Fruit fly (Drosophila melanogaster) whole organism, wandering third instar larva: Measurements from ENCODE around the gene CG9512.

ENCODE experiments used
- Abd-B ChIP-seq: fragments of >200 bp; optimal IDR thresholded peaks from 2 replicates; lab custom pipeline; 2017; ENCODE audit warnings: missing biosample characterization, missing genetic modification characterization
- CG32264 ChIP-seq: fragments of 200-800 bp; sonication (Bioruptor generic); optimal IDR thresholded peaks from 2 replicates; lab custom pipeline; 2016; ENCODE audit warnings: missing biosample characterization, missing genetic modification characterization
- CG9705 ChIP-seq: fragments of 200-800 bp; sonication (Bioruptor generic); optimal IDR thresholded peaks from 2 replicates; lab custom pipeline; 2018; ENCODE audit warnings: missing biosample characterization, mild to moderate bottlenecking, missing genetic modification characterization
- CrebA ChIP-seq: fragments of 200-800 bp; sonication (Bioruptor generic); optimal IDR thresholded peaks from 2 replicates; lab custom pipeline; 2016; ENCODE audit warnings: missing biosample characterization, mild to moderate bottlenecking, missing genetic modification characterization, borderline replicate concordance
- Dfd ChIP-seq: fragments of >200 bp; optimal IDR thresholded peaks from 2 replicates; lab custom pipeline; 2017; ENCODE audit warnings: missing biosample characterization, missing genetic modification characterization
- Dif ChIP-seq: fragments of 200-275, 200-300 bp; sonication (Bioruptor generic); optimal IDR thresholded peaks from 2 replicates; lab custom pipeline; 2018; ENCODE audit warnings: missing biosample characterization, missing genetic modification characterization; ENCODE audit not compliant: partially characterized antibody
- GATAd ChIP-seq: sonication (Bioruptor generic); optimal IDR thresholded peaks from 2 replicates; lab custom pipeline; 2016; ENCODE audit warnings: missing biosample characterization, missing genetic modification characterization
- Hnf4 ChIP-seq: fragments of 200-800 bp; sonication (Bioruptor generic); optimal IDR thresholded peaks from 2 replicates; lab custom pipeline; 2016; ENCODE audit warnings: missing biosample characterization, mild to moderate bottlenecking, missing genetic modification characterization
- Hr83 ChIP-seq: fragments of 200-300 bp; sonication (Bioruptor generic); optimal IDR thresholded peaks from 2 replicates; lab custom pipeline; 2016; ENCODE audit warnings: missing biosample characterization, mild to moderate bottlenecking, missing genetic modification characterization, moderate library complexity; ENCODE audit not compliant: poor library complexity, severe bottlenecking
- Jra ChIP-seq: sonication (Bioruptor generic); optimal IDR thresholded peaks from 2 replicates; lab custom pipeline; 2016; ENCODE audit warnings: missing biosample characterization, missing genetic modification characterization
- Mio ChIP-seq: sonication (Bioruptor generic); optimal IDR thresholded peaks from 2 replicates; lab custom pipeline; 2016; ENCODE audit warnings: missing biosample characterization, missing genetic modification characterization
- Myc ChIP-seq: fragments of >200 bp; optimal IDR thresholded peaks from 2 replicates; lab custom pipeline; 2017
- N ChIP-seq: fragments of >200 bp; optimal IDR thresholded peaks from 2 replicates; lab custom pipeline; 2018; ENCODE audit warnings: missing biosample characterization, missing external identifiers, missing genetic modification characterization
- OdsH ChIP-seq: fragments of 200-800 bp; sonication (Bioruptor generic); optimal IDR thresholded peaks from 2 replicates; lab custom pipeline; 2016; ENCODE audit warnings: missing biosample characterization, mild to moderate bottlenecking, missing genetic modification characterization
- Sp1 ChIP-seq: fragments of 200-800 bp; sonication (Bioruptor generic); optimal IDR thresholded peaks from 3 replicates; lab custom pipeline; 2019; ENCODE audit warnings: missing biosample characterization, mild to moderate bottlenecking, missing genetic modification characterization, moderate library complexity
- Vsx2 ChIP-seq: fragments of 200-300, 225-300 bp; sonication (Bioruptor generic); optimal IDR thresholded peaks from 2 replicates; lab custom pipeline; 2018; ENCODE audit warnings: missing biosample characterization, missing genetic modification characterization; ENCODE audit not compliant: partially characterized antibody
- br ChIP-seq: fragments of 200-800 bp; sonication (Bioruptor generic); optimal IDR thresholded peaks from 2 replicates; lab custom pipeline; 2016; ENCODE audit warnings: missing biosample characterization, missing genetic modification characterization
- dl ChIP-seq, 2 experiments: fragments of 175-275, 200-275 bp in 1 of 2; fragments of 200-275 bp in 1 of 2; sonication (Bioruptor generic); optimal IDR thresholded peaks; lab custom pipeline; 2018; ENCODE audit warnings: mild to moderate bottlenecking in 2 of 2, missing biosample characterization in 2 of 2, missing genetic modification characterization in 2 of 2, moderate library complexity in 2 of 2; ENCODE audit not compliant: partially characterized antibody in 2 of 2, insufficient read depth in 1 of 2
- dmrt93B ChIP-seq: fragments of 200-800 bp; sonication (Bioruptor generic); optimal IDR thresholded peaks from 2 replicates; lab custom pipeline; 2018; ENCODE audit warnings: missing biosample characterization, mild to moderate bottlenecking, missing genetic modification characterization
- dsf ChIP-seq: sonication (Bioruptor generic); optimal IDR thresholded peaks from 2 replicates; lab custom pipeline; 2016; ENCODE audit warnings: missing biosample characterization, missing genetic modification characterization, borderline replicate concordance
- ey ChIP-seq: fragments of 200-800 bp; sonication (Bioruptor generic); optimal IDR thresholded peaks from 2 replicates; lab custom pipeline; 2016; ENCODE audit warnings: missing biosample characterization, missing genetic modification characterization
- foxo ChIP-seq, 2 experiments: fragments of 200-800 bp; sonication (Bioruptor generic); optimal IDR thresholded peaks; 2 replicates in 1 of 2; 3 replicates in 1 of 2; lab custom pipeline; 2016 to 2017; ENCODE audit warnings: missing biosample characterization in 2 of 2, missing genetic modification characterization in 2 of 2
- fru ChIP-seq: fragments of 200-800 bp; sonication (Bioruptor generic); optimal IDR thresholded peaks from 3 replicates; lab custom pipeline; 2016; ENCODE audit warnings: missing biosample characterization, mild to moderate bottlenecking, missing genetic modification characterization
- h ChIP-seq: fragments of 200-800 bp; sonication (Bioruptor generic); optimal IDR thresholded peaks from 3 replicates; lab custom pipeline; 2016; ENCODE audit warnings: missing biosample characterization, mild to moderate bottlenecking, missing genetic modification characterization
- jim ChIP-seq: fragments of 175-275, 200-325 bp; sonication (Bioruptor generic); optimal IDR thresholded peaks from 2 replicates; lab custom pipeline; 2016; ENCODE audit warnings: missing biosample characterization, mild to moderate bottlenecking, missing genetic modification characterization
- pan ChIP-seq: fragments of >200 bp; optimal IDR thresholded peaks from 2 replicates; lab custom pipeline; 2017
- psq ChIP-seq: fragments of 200-800 bp; sonication (Bioruptor generic); optimal IDR thresholded peaks from 3 replicates; lab custom pipeline; 2017; ENCODE audit warnings: missing biosample characterization, mild to moderate bottlenecking, missing genetic modification characterization, moderate library complexity
- rgr ChIP-seq: fragments of 200-800 bp; sonication (Bioruptor generic); optimal IDR thresholded peaks from 3 replicates; lab custom pipeline; 2016; ENCODE audit warnings: missing biosample characterization, mild to moderate bottlenecking, missing genetic modification characterization
- sage ChIP-seq: fragments of 200-800 bp; sonication (Bioruptor generic); optimal IDR thresholded peaks from 2 replicates; lab custom pipeline; 2016; ENCODE audit warnings: missing biosample characterization, mild to moderate bottlenecking, missing genetic modification characterization
- sv ChIP-seq: fragments of 200-800 bp; sonication (Bioruptor generic); optimal IDR thresholded peaks from 3 replicates; lab custom pipeline; 2016; ENCODE audit warnings: missing biosample characterization, missing genetic modification characterization
- tai ChIP-seq: sonication (Bioruptor generic); optimal IDR thresholded peaks from 2 replicates; lab custom pipeline; 2016; ENCODE audit warnings: missing biosample characterization, missing genetic modification characterization
- usp ChIP-seq: fragments of >200 bp; optimal IDR thresholded peaks from 2 replicates; lab custom pipeline; 2017; ENCODE audit warnings: missing biosample characterization, missing genetic modification characterization

The CG9512 gene

DNA sequence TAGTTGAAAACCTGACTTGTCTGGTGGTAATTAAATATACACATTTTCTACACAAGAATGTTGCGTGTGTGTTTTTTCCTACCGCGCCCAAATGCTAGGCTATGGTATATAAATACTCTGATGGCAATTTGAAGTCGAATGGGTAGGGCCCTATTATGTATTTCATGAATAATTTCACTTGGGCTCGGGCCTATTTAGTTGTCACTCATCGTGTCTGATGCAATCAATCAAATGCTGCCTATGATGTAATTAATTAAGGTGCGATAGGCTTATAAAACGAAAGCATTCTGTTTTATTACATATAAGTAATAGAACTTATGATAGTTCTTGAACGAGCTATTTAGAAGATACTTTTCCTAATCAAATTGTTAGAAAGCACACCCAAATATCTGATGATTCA lies 42.9 kb downstream of the CG9512 start:
- peak; percentile 59 for TF ChIP-seq Myc (lab: Kevin White, UChicago)
- no peak for TF ChIP-seq GATAd (GFP tag; lab: Kevin White, UChicago)
- peak; percentile 31 for TF ChIP-seq N (GFP tag; lab: Kevin White, UChicago)

DNA sequence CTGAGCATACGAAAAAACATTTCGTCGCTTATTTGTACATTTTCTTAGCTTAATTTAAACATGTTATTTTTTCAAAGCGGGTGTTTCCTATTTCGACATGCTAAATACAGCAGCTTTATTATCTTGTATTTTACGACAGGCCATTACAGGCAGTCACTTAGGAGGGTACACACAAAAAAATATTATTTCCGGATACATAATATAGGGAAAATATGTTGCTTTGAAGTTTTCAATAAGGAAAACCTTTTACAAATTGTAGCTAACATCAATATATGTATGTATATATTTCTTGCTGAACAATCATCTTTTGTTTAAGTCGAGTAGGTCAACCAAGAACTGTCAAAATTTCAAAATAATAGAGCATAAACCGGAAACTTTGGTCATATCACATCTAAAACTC lies 46.4 kb downstream of the CG9512 start, which contains the start of gene CG46399:
TSS of gene CG46399 (plus strand) at position 301 of the 400 bp plus-strand sequence.
- TF ChIP-seq Mio (GFP tag; lab: Kevin White, UChicago) (no peak), rgr (GFP tag; lab: Kevin White, UChicago) (no peak), dmrt93B (GFP tag; lab: Kevin White, UChicago) (no peak), Hnf4 (GFP tag; lab: Kevin White, UChicago) (no peak), usp (GFP tag; lab: Kevin White, UChicago) (no peak), OdsH (GFP tag; lab: Kevin White, UChicago) (no peak), Dfd (GFP tag; lab: Kevin White, UChicago) (no peak), CG9705 (GFP tag; lab: Kevin White, UChicago) (no peak), br (no peak), sv (GFP tag; lab: Kevin White, UChicago) (no peak), Hr83 (GFP tag; lab: Kevin White, UChicago) (no peak)
- TF ChIP-seq, all 38 proteins: peak for 0

DNA sequence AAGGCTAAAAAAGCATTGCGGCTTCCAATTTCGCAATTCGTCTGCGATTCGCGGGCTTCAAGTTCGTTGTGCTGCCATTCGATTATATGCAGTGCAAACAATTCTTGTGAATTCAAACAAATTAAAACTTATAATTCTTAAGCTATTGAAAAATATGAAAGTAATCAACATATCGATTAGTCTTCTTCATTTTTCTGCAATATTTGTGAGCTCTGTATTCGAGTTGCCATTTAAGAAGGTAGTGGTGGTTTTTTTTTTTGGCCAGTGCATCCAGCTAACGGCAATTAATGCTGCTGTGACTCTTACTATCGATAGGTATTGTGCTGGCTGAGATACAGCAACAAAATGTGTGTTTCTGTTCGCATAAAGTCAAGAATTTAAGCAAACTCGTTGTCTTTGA lies 47.5 kb downstream of the CG9512 start:
- TF ChIP-seq Hnf4 (GFP tag; lab: Kevin White, UChicago) (no peak), sv (GFP tag; lab: Kevin White, UChicago) (no peak), psq (GFP tag; lab: Kevin White, UChicago) (no peak), tai (GFP tag; lab: Kevin White, UChicago) (no peak), Myc (lab: Kevin White, UChicago) (no peak), dl (GFP tag; optimal IDR thresholded peaks at IDR 0.05; lab: Kevin White, UChicago; ENCODE audit: insufficient read depth in 1 of 2, partially characterized antibody in 2 of 2) (no peak), Hr83 (GFP tag; lab: Kevin White, UChicago) (no peak), Abd-B (GFP tag; lab: Kevin White, UChicago) (no peak), br (no peak), Jra (GFP tag; lab: Kevin White, UChicago) (no peak), GATAd (GFP tag; lab: Kevin White, UChicago) (no peak), Sp1 (GFP tag; lab: Kevin White, UChicago) (no peak), pan (lab: Kevin White, UChicago) (no peak), fru (GFP tag; lab: Kevin White, UChicago) (no peak), Dif (GFP tag; lab: Kevin White, UChicago) (no peak), dsf (no peak), ey (GFP tag; lab: Kevin White, UChicago) (no peak), jim (no peak), foxo (GFP tag; optimal IDR thresholded peaks at IDR 0.05; lab: Kevin White, UChicago) (no peak), OdsH (GFP tag; lab: Kevin White, UChicago) (no peak)

DNA sequence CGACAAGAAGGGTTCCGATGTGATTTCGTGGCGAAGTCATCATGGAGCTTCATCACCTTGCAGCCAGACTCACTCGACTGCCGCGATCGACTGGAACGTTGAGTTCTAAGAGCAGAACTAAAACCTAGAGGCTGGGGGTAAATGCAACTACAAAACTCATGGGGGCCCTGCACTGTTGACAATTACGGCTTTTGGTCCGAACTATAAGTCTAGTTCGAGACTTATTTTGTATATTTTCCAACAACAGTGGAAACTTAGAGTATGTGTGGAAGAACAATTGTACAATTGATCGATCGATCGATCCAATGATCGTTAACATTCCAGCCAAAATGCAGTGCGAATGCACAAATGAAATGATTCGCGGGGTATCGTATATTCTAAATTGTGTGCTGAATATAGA lies 49.1 kb downstream of the CG9512 start, which contains the start of gene CG9519:
TSS of gene CG9519 (minus strand) at position 101 of the 400 bp plus-strand sequence.
- TF ChIP-seq dl (GFP tag; optimal IDR thresholded peaks at IDR 0.05; lab: Kevin White, UChicago; ENCODE audit: insufficient read depth in 1 of 2, partially characterized antibody in 2 of 2) (no peak), h (GFP tag; lab: Kevin White, UChicago) (no peak), CG32264 (GFP tag; lab: Kevin White, UChicago) (no peak), OdsH (GFP tag; lab: Kevin White, UChicago) (no peak), dsf (no peak), sage (no peak), CrebA (no peak), Sp1 (GFP tag; lab: Kevin White, UChicago) (no peak), Abd-B (GFP tag; lab: Kevin White, UChicago) (no peak), fru (GFP tag; lab: Kevin White, UChicago) (no peak), ey (GFP tag; lab: Kevin White, UChicago) (no peak), Vsx2 (GFP tag; lab: Kevin White, UChicago) (no peak)
